Worm (Caenorhabditis elegans): ENCODE measurements around the gene nex-1.

DNA sequence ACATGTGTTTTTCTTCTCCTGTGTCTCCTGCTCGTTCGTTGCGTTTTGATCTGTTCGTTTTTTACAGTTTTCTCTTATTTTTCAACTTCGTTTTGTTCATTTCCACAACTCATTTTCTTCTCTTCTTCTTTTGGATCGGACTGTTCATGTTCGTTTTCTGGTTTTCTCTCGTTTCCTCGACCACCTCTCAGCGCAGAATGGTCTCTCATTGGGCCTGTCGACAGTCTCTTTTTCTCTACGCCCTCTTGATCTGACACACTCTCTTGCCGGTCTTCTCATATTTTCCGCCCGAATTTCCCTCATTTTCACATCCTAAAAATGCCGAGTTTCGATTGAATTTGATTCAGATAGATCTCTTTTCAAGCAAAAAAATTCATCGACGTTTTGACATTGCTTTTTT is 43.8 kb upstream of the nex-1 start:
- TF ChIP-seq tlp-1 (tag; optimal IDR thresholded peaks at IDR 0.05) = no peak
- TF ChIP-seq irx-1 (tag; optimal IDR thresholded peaks at IDR 0.05) = no peak
- no peak for TF ChIP-seq nhr-11 (tag; optimal IDR thresholded peaks at IDR 0.05)

Measured in whole organism, L1 larva.